Worm (Caenorhabditis elegans): ENCODE results near the gene pnc-2.

The pnc-2 gene

DNA sequence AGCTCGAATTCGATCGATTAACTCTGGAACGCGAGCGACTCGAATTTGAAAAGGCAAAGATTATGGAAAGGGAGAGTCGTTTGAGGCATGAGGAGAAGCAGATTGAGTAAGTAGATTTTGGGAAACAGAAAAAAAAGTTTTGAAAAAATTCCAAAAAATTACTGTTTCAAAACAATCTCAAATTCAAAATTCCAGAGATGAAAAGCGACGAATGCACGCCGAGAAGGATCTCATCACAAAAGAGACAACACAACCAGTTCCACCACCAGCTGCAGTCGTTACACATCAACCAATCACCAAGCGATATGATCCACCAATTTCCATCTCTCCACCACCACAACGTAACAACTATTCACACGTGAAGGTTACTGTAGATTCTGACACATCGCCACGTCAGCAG lies 15.2 kb downstream of the pnc-2 start:
- no peak for TF ChIP-seq drap-1 (GFP tag; optimal IDR thresholded peaks at IDR 0.05)
- no peak for TF ChIP-seq unc-39 (tag; optimal IDR thresholded peaks at IDR 0.05)
- no peak for TF ChIP-seq ceh-43 (GFP tag; optimal IDR thresholded peaks at IDR 0.05)
- TF ChIP-seq elt-3 (tag; optimal IDR thresholded peaks at IDR 0.05), result no peak

DNA sequence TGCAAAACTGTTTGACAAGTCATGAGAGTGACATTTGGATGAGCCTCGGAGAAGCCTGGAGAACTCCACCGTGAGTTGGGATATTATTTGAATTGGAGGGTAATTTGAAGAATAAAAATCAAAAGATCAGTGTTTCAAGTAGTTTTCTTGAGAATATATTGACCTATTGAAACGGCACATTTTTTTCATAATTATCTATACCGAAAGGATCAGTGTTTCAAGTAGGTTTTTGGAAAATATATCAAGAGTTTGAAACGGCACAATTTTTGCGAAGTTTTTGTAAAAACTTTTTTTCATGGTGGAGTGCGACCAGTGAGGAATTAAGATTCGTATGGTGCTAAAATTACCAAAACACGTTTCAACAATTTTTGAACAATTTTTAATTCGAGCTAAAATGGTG lies 17.5 kb downstream of the pnc-2 start:
- no peak for TF ChIP-seq lin-32 (GFP tag; optimal IDR thresholded peaks at IDR 0.05)
- TF ChIP-seq ceh-43 (GFP tag; optimal IDR thresholded peaks at IDR 0.05), result no peak
- no peak for TF ChIP-seq mls-2 (tag; optimal IDR thresholded peaks at IDR 0.05)
- TF ChIP-seq nhr-12 (tag; optimal IDR thresholded peaks at IDR 0.05), result no peak
- no peak for TF ChIP-seq pha-4 (tag; optimal IDR thresholded peaks at IDR 0.05)
- no peak for TF ChIP-seq mep-1 (tag; optimal IDR thresholded peaks at IDR 0.05)
- no peak for TF ChIP-seq M03D4.4 (tag; optimal IDR thresholded peaks at IDR 0.05)
- TF ChIP-seq drap-1 (GFP tag; optimal IDR thresholded peaks at IDR 0.05), result no peak
- no peak for TF ChIP-seq cnd-1 (tag; optimal IDR thresholded peaks at IDR 0.05)
- TF ChIP-seq flh-1 (GFP tag; optimal IDR thresholded peaks at IDR 0.05), result no peak
- no peak for TF ChIP-seq nhr-76 (tag; optimal IDR thresholded peaks at IDR 0.05)
- no peak for TF ChIP-seq snpc-4 (tag; optimal IDR thresholded peaks at IDR 0.05)
- TF ChIP-seq hlh-1 (tag; optimal IDR thresholded peaks at IDR 0.05), result no peak
- no peak for TF ChIP-seq tbx-8 (GFP tag; optimal IDR thresholded peaks at IDR 0.05)
- no peak for TF ChIP-seq mab-5 (tag; optimal IDR thresholded peaks at IDR 0.05)
- TF ChIP-seq ceh-83 (GFP tag; optimal IDR thresholded peaks at IDR 0.05), result no peak
- TF ChIP-seq lin-13 (tag; optimal IDR thresholded peaks at IDR 0.05), result no peak

DNA sequence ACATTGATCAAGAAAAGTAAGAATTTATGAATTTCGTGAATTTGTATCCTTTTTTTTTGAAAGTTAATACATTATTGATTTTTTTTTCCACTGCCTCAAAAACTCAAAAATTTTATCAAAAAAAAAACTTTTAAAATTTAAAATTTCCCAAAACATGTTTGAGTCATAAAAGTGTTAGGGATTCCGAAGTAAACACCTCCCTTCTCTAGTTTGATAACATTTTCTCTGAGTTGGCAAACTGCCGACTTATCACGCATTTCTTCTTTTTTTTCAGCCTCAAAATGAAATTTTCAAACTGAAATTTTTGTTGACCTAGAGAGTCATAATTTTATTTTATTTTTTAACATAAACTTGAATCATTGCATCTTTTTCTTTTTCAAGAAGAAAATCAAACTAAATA lies 18.6 kb downstream of the pnc-2 start:
- TF ChIP-seq pha-4 (tag; optimal IDR thresholded peaks at IDR 0.05) (no peak), mep-1 (tag; optimal IDR thresholded peaks at IDR 0.05) (no peak)

DNA sequence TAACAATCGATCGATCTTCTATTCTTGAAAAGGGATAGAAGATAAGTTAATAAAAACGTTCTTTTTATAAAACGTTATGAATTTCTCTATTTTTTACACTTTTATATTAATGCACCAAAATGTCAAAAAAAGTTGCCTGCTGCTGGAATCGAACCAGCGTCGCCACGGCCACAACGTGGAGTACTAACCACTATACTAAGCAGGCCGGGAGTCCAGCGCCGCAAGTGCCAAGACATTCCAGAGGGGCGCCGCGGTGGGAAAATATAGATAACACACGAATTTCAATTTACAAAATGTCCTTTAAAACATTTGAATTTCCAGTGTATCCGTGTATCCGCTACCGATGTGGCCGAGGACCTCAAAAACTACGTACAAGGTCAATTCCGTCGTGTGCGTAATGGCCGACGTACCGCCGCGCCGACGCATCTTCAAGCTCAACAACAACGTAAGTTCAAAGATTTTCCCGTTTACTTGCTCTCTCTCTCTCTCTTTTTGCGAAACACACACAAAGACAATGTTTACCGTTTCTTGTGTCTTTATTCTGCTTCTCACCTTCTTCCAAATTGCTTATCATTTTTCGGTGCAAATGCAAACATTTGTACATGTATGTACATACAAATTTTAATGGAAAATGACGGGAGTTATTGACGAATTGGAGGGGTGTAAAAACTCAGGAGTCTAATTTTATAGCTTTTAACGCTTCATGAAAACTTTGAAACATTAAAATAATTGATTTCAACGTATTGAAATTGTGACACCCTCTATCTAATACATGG lies 20.4 kb downstream of the pnc-2 start:
- TF ChIP-seq blmp-1 (tag; optimal IDR thresholded peaks at IDR 0.05), result no peak
- no peak for TF ChIP-seq sem-2 (GFP tag; optimal IDR thresholded peaks at IDR 0.05)
- TF ChIP-seq cnd-1 (tag; optimal IDR thresholded peaks at IDR 0.05), result no peak
- TF ChIP-seq drap-1 (GFP tag; optimal IDR thresholded peaks at IDR 0.05), result no peak
- TF ChIP-seq ces-1 (GFP tag; optimal IDR thresholded peaks at IDR 0.05), result no peak
- TF ChIP-seq ceh-43 (GFP tag; optimal IDR thresholded peaks at IDR 0.05), result no peak
- no peak for TF ChIP-seq zip-8 (tag; optimal IDR thresholded peaks at IDR 0.05)
- TF ChIP-seq bed-3 (GFP tag; optimal IDR thresholded peaks at IDR 0.05), result no peak
- no peak for TF ChIP-seq mab-5 (tag; optimal IDR thresholded peaks at IDR 0.05)
- no peak for TF ChIP-seq ceh-83 (GFP tag; optimal IDR thresholded peaks at IDR 0.05)
- no peak for TF ChIP-seq nhr-2 (tag; optimal IDR thresholded peaks at IDR 0.05)
- no peak for TF ChIP-seq nhr-76 (tag; optimal IDR thresholded peaks at IDR 0.05)
- TF ChIP-seq sptf-1 (tag; optimal IDR thresholded peaks at IDR 0.05), result no peak
- TF ChIP-seq ceh-39 (tag; optimal IDR thresholded peaks at IDR 0.05), result no peak
- no peak for TF ChIP-seq ham-2 (GFP tag; optimal IDR thresholded peaks at IDR 0.05)
- no peak for TF ChIP-seq nhr-12 (tag; optimal IDR thresholded peaks at IDR 0.05)
- no peak for TF ChIP-seq pha-4 (tag; optimal IDR thresholded peaks at IDR 0.05)

DNA sequence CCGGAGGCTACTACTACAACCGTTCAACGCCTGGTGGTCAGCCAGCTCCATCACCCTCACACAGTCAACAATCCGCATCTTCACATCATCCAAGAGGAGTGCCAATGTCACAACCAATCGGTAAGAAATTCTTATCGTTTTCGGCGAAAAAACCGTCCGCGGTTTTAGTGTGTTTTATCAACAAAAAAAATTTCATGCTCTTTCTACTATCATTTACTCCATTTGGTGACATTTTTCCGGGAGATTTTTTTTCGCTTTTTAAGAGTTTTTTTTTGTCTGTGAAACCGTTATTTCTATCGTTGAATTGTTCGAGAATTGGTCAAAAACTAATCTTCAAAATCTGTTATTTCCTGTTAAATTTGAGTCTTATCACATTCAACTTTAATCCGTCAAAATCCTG lies 23.9 kb downstream of the pnc-2 start:
- no peak for TF ChIP-seq ceh-43 (GFP tag; optimal IDR thresholded peaks at IDR 0.05)
- no peak for TF ChIP-seq zip-8 (tag; optimal IDR thresholded peaks at IDR 0.05)
- TF ChIP-seq mls-2 (tag; optimal IDR thresholded peaks at IDR 0.05), result no peak
- no peak for TF ChIP-seq drap-1 (GFP tag; optimal IDR thresholded peaks at IDR 0.05)
- no peak for TF ChIP-seq pha-4 (tag; optimal IDR thresholded peaks at IDR 0.05)
- no peak for TF ChIP-seq unc-120 (tag; optimal IDR thresholded peaks at IDR 0.05; ENCODE audit: poor library complexity, severe bottlenecking)
- no peak for TF ChIP-seq mab-5 (tag; optimal IDR thresholded peaks at IDR 0.05)
- no peak for TF ChIP-seq lin-32 (GFP tag; optimal IDR thresholded peaks at IDR 0.05)
- TF ChIP-seq unc-62 (GFP tag; optimal IDR thresholded peaks at IDR 0.05), result no peak
- no peak for TF ChIP-seq elt-3 (tag; optimal IDR thresholded peaks at IDR 0.05)
- no peak for TF ChIP-seq tbx-8 (GFP tag; optimal IDR thresholded peaks at IDR 0.05)
- no peak for TF ChIP-seq mep-1 (tag; optimal IDR thresholded peaks at IDR 0.05)
- no peak for TF ChIP-seq bed-3 (GFP tag; optimal IDR thresholded peaks at IDR 0.05)
- no peak for TF ChIP-seq lsy-2 (tag; optimal IDR thresholded peaks at IDR 0.05)
- no peak for TF ChIP-seq sptf-1 (tag; optimal IDR thresholded peaks at IDR 0.05)
- no peak for TF ChIP-seq ztf-11 (tag; optimal IDR thresholded peaks at IDR 0.05)
- TF ChIP-seq ceh-39 (tag; optimal IDR thresholded peaks at IDR 0.05), result no peak
- TF ChIP-seq elt-1 (tag; optimal IDR thresholded peaks at IDR 0.05; ENCODE audit: borderline replicate concordance, insufficient read depth), result no peak
- no peak for TF ChIP-seq ces-1 (GFP tag; optimal IDR thresholded peaks at IDR 0.05)
- no peak for TF ChIP-seq ham-2 (GFP tag; optimal IDR thresholded peaks at IDR 0.05)

All from whole organism, mixed stage, embryonic.